Worm (Caenorhabditis elegans) whole organism, young adult: Measurements from ENCODE around the gene str-246.

Experiments
- dpff-1 ChIP-seq: sonication (generic microtip); optimal IDR thresholded peaks from 2 replicates; lab custom pipeline; 2017; ENCODE audit warnings: mild to moderate bottlenecking, missing genetic modification characterization, missing compliant biosample characterization
- tbx-9 ChIP-seq: sonication (generic microtip); optimal IDR thresholded peaks from 2 replicates; lab custom pipeline; 2016; ENCODE audit warnings: borderline replicate concordance, missing genetic modification characterization, inconsistent platforms, missing compliant biosample characterization

DNA sequence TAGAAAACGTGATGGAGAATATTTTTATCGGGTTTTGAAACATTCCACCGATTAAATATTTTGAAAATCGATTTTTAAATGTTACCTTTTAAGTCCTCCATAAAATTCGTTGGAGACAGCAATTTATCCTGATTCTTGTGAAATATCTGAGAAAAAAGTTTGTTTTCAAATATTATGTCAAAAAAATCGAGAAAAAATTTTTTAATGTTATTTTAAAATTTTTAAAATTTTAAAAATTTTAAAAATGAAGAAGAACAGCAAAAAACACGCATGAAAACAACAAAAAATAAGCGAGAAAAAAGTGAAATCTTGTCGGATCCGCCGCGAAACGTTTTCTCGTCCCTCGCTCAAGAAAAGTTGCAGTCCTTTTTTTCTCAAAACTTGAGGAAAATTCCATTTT is 50.0 kb downstream of the str-246 start, which contains the start of gene Y48A6C.8:
- TF ChIP-seq tbx-9 (no peak), dpff-1 (tag; lab: Kevin White, UChicago) (no peak)
